Worm (Caenorhabditis elegans): ENCODE data around the gene gtr-1.

DNA sequence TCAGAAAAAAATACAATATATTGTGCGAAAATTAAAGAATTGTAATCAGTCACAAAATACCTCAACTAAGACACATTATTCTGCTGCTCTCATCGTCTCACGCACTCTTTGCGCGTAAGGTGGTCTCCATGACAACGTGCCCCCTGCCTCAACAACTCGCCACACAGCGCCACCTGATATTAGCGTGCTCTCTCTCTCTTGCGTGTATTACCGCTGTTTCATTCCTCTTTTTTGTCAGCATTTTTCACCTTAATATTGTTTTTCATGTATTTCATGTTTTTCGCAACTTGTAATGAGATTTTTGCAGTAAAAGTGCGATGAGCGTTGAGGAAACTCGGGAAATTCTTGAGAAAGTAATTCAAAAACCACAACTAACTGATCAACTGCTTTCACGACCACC lies 39.1 kb upstream of the gtr-1 start, which contains the start of gene dyf-11:
- TF ChIP-seq egl-18 (GFP tag; IDR thresholded peaks at IDR 0.05) = no peak
- TF ChIP-seq ztf-25 (GFP tag; IDR thresholded peaks at IDR 0.05) = no peak
- TF ChIP-seq ama-1 (optimal IDR thresholded peaks at IDR 0.05) = no peak
- no peak for TF ChIP-seq ama-1 (GFP tag; optimal IDR thresholded peaks at IDR 0.05)
- TF ChIP-seq egl-44 (GFP tag; IDR thresholded peaks at IDR 0.05) = no peak
- no peak for TF ChIP-seq egrh-3 (GFP tag; IDR thresholded peaks at IDR 0.05)
- no peak for TF ChIP-seq nhr-179 (tag; optimal IDR thresholded peaks at IDR 0.05)
- no peak for TF ChIP-seq ceh-40 (GFP tag; IDR thresholded peaks at IDR 0.05)
- no peak for TF ChIP-seq hmg-1.2 (GFP tag; IDR thresholded peaks at IDR 0.05)
- no peak for TF ChIP-seq T26A5.8 (tag; optimal IDR thresholded peaks at IDR 0.05)

Measured in whole organism, young adult.